Fruit fly (Drosophila melanogaster) whole organism, pupa: ENCODE results near the gene Usp5.

Source experiments
- CG10348 ChIP-seq: fragments of 200-800 bp; sonication (Bioruptor generic); IDR thresholded peaks from 2 replicates; pipeline ENCODE4 v1.3.6; 2022; ENCODE audit warnings: missing biosample characterization, missing genetic modification characterization
- CG12605 ChIP-seq: fragments of 200-800 bp; sonication (Bioruptor generic); IDR thresholded peaks from 2 replicates; pipeline ENCODE4 v1.3.6; 2022; ENCODE audit warnings: missing biosample characterization, missing genetic modification characterization
- CG13204 ChIP-seq: fragments of 200-800 bp; sonication (Bioruptor generic); optimal IDR thresholded peaks from 2 replicates; lab custom pipeline; 2018; ENCODE audit warnings: missing biosample characterization, mild to moderate bottlenecking, missing genetic modification characterization, moderate library complexity
- CG14655 ChIP-seq: fragments of 200-800 bp; sonication (Bioruptor generic); optimal IDR thresholded peaks from 3 replicates; lab custom pipeline; 2017; ENCODE audit warnings: mild to moderate bottlenecking, missing biosample characterization, missing genetic modification reagents, missing genetic modification characterization
- CG15710 ChIP-seq: fragments of 200-800 bp; sonication (Bioruptor generic); optimal IDR thresholded peaks from 2 replicates; lab custom pipeline; 2018; ENCODE audit warnings: missing biosample characterization, mild to moderate bottlenecking, missing genetic modification characterization, moderate library complexity
- CG17806 ChIP-seq: fragments of 200-800 bp; sonication (Bioruptor generic); optimal IDR thresholded peaks from 2 replicates; lab custom pipeline; 2018; ENCODE audit warnings: missing biosample characterization, mild to moderate bottlenecking, missing genetic modification characterization, moderate library complexity
- CG32121 ChIP-seq: fragments of 200-800 bp; sonication (Bioruptor generic); IDR thresholded peaks from 2 replicates; pipeline ENCODE4 v1.3.6; 2022; ENCODE audit warnings: missing biosample characterization, missing genetic modification characterization
- CG34367 ChIP-seq: fragments of 200-800 bp; sonication (Bioruptor generic); optimal IDR thresholded peaks from 2 replicates; lab custom pipeline; 2018; ENCODE audit warnings: missing biosample characterization, mild to moderate bottlenecking, missing genetic modification characterization
- CG4496 ChIP-seq: fragments of 200-800 bp; sonication (Bioruptor generic); IDR thresholded peaks from 3 replicates; pipeline ENCODE4 v1.3.6; 2022; ENCODE audit warnings: missing biosample characterization, missing genetic modification characterization
- CG8159 ChIP-seq: fragments of 200-800 bp; sonication (Bioruptor generic); optimal IDR thresholded peaks from 3 replicates; lab custom pipeline; 2018; ENCODE audit warnings: missing biosample characterization, mild to moderate bottlenecking, missing genetic modification characterization, moderate library complexity
- CG8301 ChIP-seq: fragments of 200-800 bp; sonication (Bioruptor generic); optimal IDR thresholded peaks from 2 replicates; lab custom pipeline; 2018; ENCODE audit warnings: missing biosample characterization, mild to moderate bottlenecking, missing genetic modification characterization
- CG9948 ChIP-seq: fragments of 200-800 bp; sonication (Bioruptor generic); optimal IDR thresholded peaks from 2 replicates; lab custom pipeline; 2018; ENCODE audit warnings: missing biosample characterization, mild to moderate bottlenecking, missing genetic modification characterization, moderate library complexity
- D1 ChIP-seq: fragments of 200-800 bp; sonication (Bioruptor generic); optimal IDR thresholded peaks from 2 replicates; lab custom pipeline; 2018; ENCODE audit warnings: missing biosample characterization, mild to moderate bottlenecking, missing genetic modification characterization, moderate library complexity
- EcR ChIP-seq: fragments of 200-800 bp; sonication (Bioruptor generic); optimal IDR thresholded peaks from 3 replicates; lab custom pipeline; 2019; ENCODE audit warnings: missing biosample characterization, missing genetic modification characterization, mild to moderate bottlenecking, moderate library complexity, missing genetic modification reagents
- Ets98B ChIP-seq: fragments of 200-800 bp; sonication (Bioruptor generic); IDR thresholded peaks from 2 replicates; pipeline ENCODE4 v1.3.6; 2022; ENCODE audit warnings: missing biosample characterization, missing genetic modification characterization
- Pif1A ChIP-seq: fragments of 200-800 bp; sonication (Bioruptor generic); optimal IDR thresholded peaks from 3 replicates; lab custom pipeline; 2016; ENCODE audit warnings: missing biosample characterization, missing genetic modification characterization
- Pif1B ChIP-seq: fragments of 200-800 bp; sonication (Bioruptor generic); optimal IDR thresholded peaks from 3 replicates; lab custom pipeline; 2016; ENCODE audit warnings: missing biosample characterization, missing genetic modification characterization
- Snoo ChIP-seq: fragments of 200-800 bp; sonication (Bioruptor generic); optimal IDR thresholded peaks from 3 replicates; lab custom pipeline; 2017; ENCODE audit warnings: missing biosample characterization, mild to moderate bottlenecking, missing genetic modification characterization, inconsistent platforms
- fd96Ca ChIP-seq: fragments of 200-800 bp; sonication (Bioruptor generic); IDR thresholded peaks from 3 replicates; pipeline ENCODE4 v1.3.6; 2022; ENCODE audit warnings: missing biosample characterization, missing genetic modification characterization
- gl ChIP-seq: fragments of 200-800 bp; sonication (Bioruptor generic); optimal IDR thresholded peaks from 2 replicates; lab custom pipeline; 2018; ENCODE audit warnings: missing biosample characterization, mild to moderate bottlenecking, missing genetic modification characterization
- rn ChIP-seq: fragments of 200-800 bp; sonication (Bioruptor generic); IDR thresholded peaks from 2 replicates; pipeline ENCODE4 v1.3.6; 2022; ENCODE audit warnings: missing biosample characterization, missing genetic modification characterization

Usp5 gene

dm6 chr3L:3161968-3162367, 13.8 kb upstream of the Usp5 start, which contains the start of gene rasp:
Gene rasp, plus strand, starts transcription at chr3L:3162180.
- TF ChIP-seq Snoo (tag; lab: Kevin White, UChicago) (no peak), rn (GFP tag; lab: Robert Waterston, UW) (no peak), D1 (tag; lab: Kevin White, UChicago) (no peak), Pif1B (GFP tag; lab: Kevin White, UChicago) (no peak), CG14655 (GFP tag; lab: Kevin White, UChicago) (no peak), CG4496 (GFP tag; lab: Robert Waterston, UW) (no peak), EcR (GFP tag; lab: Kevin White, UChicago) (no peak), CG8159 (no peak), CG34367 (tag; lab: Kevin White, UChicago) (no peak), CG8301 (tag; lab: Kevin White, UChicago) (no peak), CG12605 (GFP tag; lab: Robert Waterston, UW) (no peak), CG9948 (tag; lab: Kevin White, UChicago) (no peak), CG32121 (GFP tag; lab: Robert Waterston, UW) (no peak), Ets98B (GFP tag; lab: Robert Waterston, UW) (no peak), fd96Ca (GFP tag; lab: Robert Waterston, UW) (no peak), Pif1A (GFP tag; lab: Kevin White, UChicago) (no peak), CG17806 (tag; lab: Kevin White, UChicago) (no peak), gl (tag; lab: Kevin White, UChicago) (no peak), CG10348 (GFP tag; lab: Robert Waterston, UW) (no peak), CG13204 (GFP tag; lab: Kevin White, UChicago) (no peak)

dm6 chr3L:3159309-3160194, 11.4 kb upstream of the Usp5 start, which contains the start of the genes ND-30 and CG15812:
Gene ND-30, minus strand, starts transcription at chr3L:3159578.
Gene CG15812, plus strand, starts transcription at chr3L:3159991.
- TF ChIP-seq CG15710 (tag; lab: Kevin White, UChicago) = peak; percentile 44
- TF ChIP-seq D1 (tag; lab: Kevin White, UChicago) = no peak

- TF ChIP-seq D1 (tag; lab: Kevin White, UChicago) = no peak
- TF ChIP-seq CG4496 (GFP tag; lab: Robert Waterston, UW) = no peak
- no peak for TF ChIP-seq Pif1B (GFP tag; lab: Kevin White, UChicago)
These were observed 9.5 kb upstream of the Usp5 start for dm6 chr3L:3157651-3158050.

- TF ChIP-seq Snoo (tag; lab: Kevin White, UChicago) (no peak), fd96Ca (GFP tag; lab: Robert Waterston, UW) (no peak), CG15710 (tag; lab: Kevin White, UChicago) (no peak), rn (GFP tag; lab: Robert Waterston, UW) (0 out of 2 replicates have a peak, but pooled peaks have one; percentile 9), CG14655 (GFP tag; lab: Kevin White, UChicago) (no peak), CG34367 (tag; lab: Kevin White, UChicago) (no peak)
These were observed 2.2 kb upstream of the Usp5 start for dm6 chr3L:3150376-3150775.

- no peak for TF ChIP-seq CG9948 (tag; lab: Kevin White, UChicago)
- TF ChIP-seq CG12605 (GFP tag; lab: Robert Waterston, UW) = no peak; the same call in 1 of the 2 replicates
- no peak for TF ChIP-seq gl (tag; lab: Kevin White, UChicago)
- TF ChIP-seq CG34367 (tag; lab: Kevin White, UChicago) = no peak
- no peak for TF ChIP-seq CG10348 (GFP tag; lab: Robert Waterston, UW)
- TF ChIP-seq D1 (tag; lab: Kevin White, UChicago) = no peak
- no peak for TF ChIP-seq Snoo (tag; lab: Kevin White, UChicago)
- TF ChIP-seq CG13204 (GFP tag; lab: Kevin White, UChicago) = peak; percentile 68
- no peak; the same call in 2 of the 3 replicates for TF ChIP-seq fd96Ca (GFP tag; lab: Robert Waterston, UW)
- no peak for TF ChIP-seq Pif1A (GFP tag; lab: Kevin White, UChicago)
- TF ChIP-seq CG14655 (GFP tag; lab: Kevin White, UChicago) = no peak
- peak; percentile 43; the same call in 1 of the 2 replicates for TF ChIP-seq CG32121 (GFP tag; lab: Robert Waterston, UW)
- no peak for TF ChIP-seq CG4496 (GFP tag; lab: Robert Waterston, UW)
- no peak for TF ChIP-seq Pif1B (GFP tag; lab: Kevin White, UChicago)
- TF ChIP-seq EcR (GFP tag; lab: Kevin White, UChicago) = peak; percentile 49
- no peak for TF ChIP-seq CG17806 (tag; lab: Kevin White, UChicago)
- TF ChIP-seq rn (GFP tag; lab: Robert Waterston, UW) = no peak
- no peak for TF ChIP-seq CG8159
- no peak for TF ChIP-seq Ets98B (GFP tag; lab: Robert Waterston, UW)
- no peak for TF ChIP-seq CG15710 (tag; lab: Kevin White, UChicago)
- no peak for TF ChIP-seq CG8301 (tag; lab: Kevin White, UChicago)
These were observed 1.1 kb upstream of the Usp5 start for dm6 chr3L:3149060-3149872.
